Fruit fly (Drosophila melanogaster) whole organism, embryonic: ENCODE measurements around the gene CG4783.
A peak's percentile ranks its signal among the peaks of the same experiment; 100 is the strongest.

Experiments used
- Antp ChIP-seq: fragments of 200-800 bp; sonication (Bioruptor generic); optimal IDR thresholded peaks from 3 replicates; lab custom pipeline; 2016; ENCODE audit warnings: missing biosample characterization, missing genetic modification characterization
- Atf3 ChIP-seq: fragments of 200-800 bp; sonication (Bioruptor generic); optimal IDR thresholded peaks from 3 replicates; lab custom pipeline; 2016; ENCODE audit warnings: missing biosample characterization, missing genetic modification characterization
- B-H1 ChIP-seq: fragments of 200-800 bp; sonication (Bioruptor generic); IDR thresholded peaks from 3 replicates; pipeline ENCODE4 v1.3.6; 2022; ENCODE audit warnings: missing biosample characterization, missing genetic modification characterization
- Bteb2 ChIP-seq: fragments of 200-800 bp; sonication (Bioruptor generic); optimal IDR thresholded peaks from 2 replicates; lab custom pipeline; 2016; ENCODE audit warnings: missing biosample characterization, missing genetic modification characterization
- CG11247 ChIP-seq: fragments of 200-800 bp; sonication (Bioruptor generic); IDR thresholded peaks from 2 replicates; pipeline ENCODE4 v1.3.6; 2022; ENCODE audit warnings: missing biosample characterization, missing genetic modification characterization
- CG11696 ChIP-seq: fragments of 200-800 bp; sonication (Bioruptor generic); IDR thresholded peaks from 2 replicates; pipeline ENCODE4 v1.3.6; 2022; ENCODE audit warnings: missing biosample characterization, missing genetic modification characterization
- CG12391 ChIP-seq: fragments of 200-800 bp; sonication (Bioruptor generic); optimal IDR thresholded peaks from 3 replicates; lab custom pipeline; 2018; ENCODE audit warnings: missing biosample characterization, mild to moderate bottlenecking, missing genetic modification characterization, moderate library complexity
- CG13775 ChIP-seq: fragments of 200-800 bp; sonication (Bioruptor generic); optimal IDR thresholded peaks from 3 replicates; lab custom pipeline; 2017; ENCODE audit warnings: missing biosample characterization, mild to moderate bottlenecking, missing genetic modification characterization
- CG14667 ChIP-seq: fragments of 200-800 bp; sonication (Bioruptor generic); IDR thresholded peaks from 2 replicates; pipeline ENCODE4 v1.3.6; 2022; ENCODE audit warnings: missing biosample characterization, missing genetic modification characterization
- CG1602 ChIP-seq: fragments of 200-800 bp; sonication (Bioruptor generic); optimal IDR thresholded peaks from 3 replicates; lab custom pipeline; 2016; ENCODE audit warnings: missing biosample characterization, missing genetic modification characterization
- CG16815 ChIP-seq: fragments of 200-800 bp; sonication (Bioruptor generic); optimal IDR thresholded peaks from 3 replicates; lab custom pipeline; 2017; ENCODE audit warnings: missing biosample characterization, mild to moderate bottlenecking, missing genetic modification characterization
- CG17359 ChIP-seq: fragments of 200-800 bp; sonication (Bioruptor generic); optimal IDR thresholded peaks from 3 replicates; lab custom pipeline; 2018; ENCODE audit warnings: missing biosample characterization, mild to moderate bottlenecking, missing genetic modification characterization, moderate library complexity
- CG18619 ChIP-seq: fragments of 200-800 bp; sonication (Bioruptor generic); optimal IDR thresholded peaks from 3 replicates; lab custom pipeline; 2017; ENCODE audit warnings: missing biosample characterization, mild to moderate bottlenecking, missing genetic modification characterization
- CG31441 ChIP-seq: fragments of 200-800 bp; sonication (Bioruptor generic); IDR thresholded peaks from 2 replicates; pipeline ENCODE4 v1.3.6; 2022; ENCODE audit warnings: missing biosample characterization, missing genetic modification characterization
- CG32532 ChIP-seq: fragments of 200-800 bp; sonication (Bioruptor generic); IDR thresholded peaks from 2 replicates; pipeline ENCODE4 v1.3.6; 2022; ENCODE audit warnings: missing biosample characterization, missing genetic modification characterization
- CG33557 ChIP-seq: fragments of 200-800 bp; sonication (Bioruptor generic); optimal IDR thresholded peaks from 2 replicates; lab custom pipeline; 2019; ENCODE audit warnings: missing biosample characterization, mild to moderate bottlenecking, missing genetic modification characterization, moderate library complexity
- CG3407 ChIP-seq: fragments of 200-800 bp; sonication (Bioruptor generic); optimal IDR thresholded peaks from 2 replicates; lab custom pipeline; 2018; ENCODE audit warnings: missing biosample characterization, mild to moderate bottlenecking, missing genetic modification characterization
- CG3847 ChIP-seq: fragments of 200-800 bp; sonication (Bioruptor generic); IDR thresholded peaks from 2 replicates; pipeline ENCODE4 v1.3.6; 2022; ENCODE audit warnings: missing biosample characterization, missing genetic modification characterization
- CG4707 ChIP-seq: fragments of 200-800 bp; sonication (Bioruptor generic); optimal IDR thresholded peaks from 2 replicates; lab custom pipeline; 2018; ENCODE audit warnings: missing biosample characterization, mild to moderate bottlenecking, missing genetic modification characterization, moderate library complexity
- CG8388 ChIP-seq: fragments of 200-800 bp; sonication (Bioruptor generic); optimal IDR thresholded peaks from 2 replicates; lab custom pipeline; 2019; ENCODE audit warnings: missing biosample characterization, mild to moderate bottlenecking, missing genetic modification characterization, moderate library complexity
- CG9727 ChIP-seq: fragments of 200-800 bp; sonication (Bioruptor generic); optimal IDR thresholded peaks from 3 replicates; lab custom pipeline; 2017; ENCODE audit warnings: missing biosample characterization, mild to moderate bottlenecking, missing genetic modification characterization
- D ChIP-seq, 2 experiments: fragments of 200-800 bp in 1 of 2; fragments of >200 bp in 1 of 2; sonication (Bioruptor generic) in 1 of 2; optimal IDR thresholded peaks; 2 replicates in 1 of 2; 3 replicates in 1 of 2; lab custom pipeline; 2017; ENCODE audit warnings: mild to moderate bottlenecking in 1 of 2, missing biosample characterization in 1 of 2, missing genetic modification characterization in 1 of 2, missing genetic modification reagents in 1 of 2
- Dek ChIP-seq: fragments of 200-800 bp; sonication (Bioruptor generic); optimal IDR thresholded peaks from 3 replicates; lab custom pipeline; 2019; ENCODE audit warnings: missing biosample characterization, mild to moderate bottlenecking, missing genetic modification characterization, moderate library complexity
- Ets65A ChIP-seq: fragments of 200-800 bp; sonication (Bioruptor generic); peaks from one replicate; lab custom pipeline; 2016; ENCODE audit warnings: missing biosample characterization, missing genetic modification characterization
- HLH4C ChIP-seq: fragments of 200-800 bp; sonication (Bioruptor generic); IDR thresholded peaks from 3 replicates; pipeline ENCODE4 v1.3.6; 2022; ENCODE audit warnings: missing biosample characterization, missing genetic modification characterization; ENCODE audit not compliant: partially characterized antibody
- HLHmδ ChIP-seq: fragments of 200-800 bp; sonication (Bioruptor generic); optimal IDR thresholded peaks from 2 replicates; lab custom pipeline; 2018; ENCODE audit warnings: missing biosample characterization, mild to moderate bottlenecking, missing genetic modification characterization, moderate library complexity
- Hmx ChIP-seq: fragments of 200-800 bp; sonication (Bioruptor generic); optimal IDR thresholded peaks from 2 replicates; lab custom pipeline; 2016; ENCODE audit warnings: missing biosample characterization, missing genetic modification characterization
- Hr39 ChIP-seq: fragments of >200 bp; optimal IDR thresholded peaks from 2 replicates; lab custom pipeline; 2017
- Jarid2 ChIP-seq: fragments of 200-800 bp; sonication (Bioruptor generic); optimal IDR thresholded peaks from 3 replicates; lab custom pipeline; 2017; ENCODE audit warnings: mild to moderate bottlenecking, missing biosample characterization, missing genetic modification reagents, missing genetic modification characterization
- MESR4 ChIP-seq: fragments of 200-800 bp; sonication (Bioruptor generic); optimal IDR thresholded peaks from 2 replicates; lab custom pipeline; 2018; ENCODE audit warnings: missing biosample characterization, mild to moderate bottlenecking, missing genetic modification characterization, moderate library complexity
- Mes4 ChIP-seq: fragments of 200-800 bp; sonication (Bioruptor generic); optimal IDR thresholded peaks from 2 replicates; lab custom pipeline; 2016; ENCODE audit warnings: missing biosample characterization, missing genetic modification characterization
- Opbp ChIP-seq: fragments of 200-800 bp; sonication (Bioruptor generic); IDR thresholded peaks from 3 replicates; pipeline ENCODE4 v1.3.6; 2022; ENCODE audit warnings: missing biosample characterization, missing genetic modification characterization; ENCODE audit not compliant: partially characterized antibody
- Stat92E ChIP-seq, 3 experiments: fragments of >200 bp in 2 of 3; fragments of 200-800 bp in 1 of 3; sonication (Bioruptor generic) in 1 of 3; optimal IDR thresholded peaks; 2 replicates each; lab custom pipeline; 2017 to 2019; ENCODE audit warnings: missing biosample characterization in 3 of 3, missing genetic modification characterization in 3 of 3, mild to moderate bottlenecking in 1 of 3, moderate library complexity in 1 of 3
- Xbp1 ChIP-seq: fragments of 200-800 bp; sonication (Bioruptor generic); optimal IDR thresholded peaks from 3 replicates; lab custom pipeline; 2016; ENCODE audit warnings: missing biosample characterization, mild to moderate bottlenecking, missing genetic modification characterization
- crol ChIP-seq: fragments of 200-800 bp; sonication (Bioruptor generic); IDR thresholded peaks from 2 replicates; pipeline ENCODE4 v1.3.6; 2022; ENCODE audit warnings: missing biosample characterization, missing genetic modification characterization
- eyg ChIP-seq: fragments of 200-800 bp; sonication (Bioruptor generic); optimal IDR thresholded peaks from 3 replicates; lab custom pipeline; 2016; ENCODE audit warnings: missing biosample characterization, missing genetic modification characterization
- gro ChIP-seq: fragments of 200-800 bp; sonication (Bioruptor generic); optimal IDR thresholded peaks from 2 replicates; lab custom pipeline; 2016; ENCODE audit warnings: missing biosample characterization, missing genetic modification characterization
- inv ChIP-seq: fragments of 200-800 bp; sonication (Bioruptor generic); IDR thresholded peaks from 2 replicates; pipeline ENCODE4 v1.3.6; 2022; ENCODE audit warnings: missing biosample characterization, missing genetic modification characterization; ENCODE audit not compliant: partially characterized antibody
- lola ChIP-seq, 3 experiments: fragments of >200 bp in 2 of 3; fragments of 200-800 bp in 1 of 3; sonication (Bioruptor generic) in 1 of 3; optimal IDR thresholded peaks; 2 replicates each; lab custom pipeline; 2017 to 2019; ENCODE audit warnings: missing biosample characterization in 3 of 3, missing genetic modification characterization in 3 of 3, mild to moderate bottlenecking in 1 of 3, moderate library complexity in 1 of 3
- otp ChIP-seq: fragments of 200-800 bp; sonication (Bioruptor generic); IDR thresholded peaks from 3 replicates; pipeline ENCODE4, ENCODE4 v1.3.6; 2022; ENCODE audit warnings: missing biosample characterization, missing genetic modification characterization
- pb ChIP-seq: fragments of 200-800 bp; sonication (Bioruptor generic); optimal IDR thresholded peaks from 3 replicates; lab custom pipeline; 2016; ENCODE audit warnings: missing biosample characterization, missing genetic modification characterization
- peb ChIP-seq: fragments of 200-800 bp; sonication (Bioruptor generic); IDR thresholded peaks from 2 replicates; pipeline ENCODE4 v1.3.6; 2022; ENCODE audit warnings: missing biosample characterization, missing genetic modification characterization
- row ChIP-seq: fragments of 200-800 bp; sonication (Bioruptor generic); IDR thresholded peaks from 3 replicates; pipeline ENCODE4 v1.3.6; 2022; ENCODE audit warnings: missing biosample characterization, missing genetic modification characterization
- sisA ChIP-seq: fragments of 200-800 bp; sonication (Bioruptor generic); IDR thresholded peaks from 2 replicates; pipeline ENCODE4 v1.3.6; 2022; ENCODE audit warnings: missing biosample characterization, missing genetic modification characterization
- vvl ChIP-seq: fragments of 200-800 bp; sonication (Bioruptor generic); IDR thresholded peaks from 2 replicates; pipeline ENCODE4 v1.3.6; 2022; ENCODE audit warnings: missing biosample characterization, missing genetic modification characterization
- z ChIP-seq: fragments of 200-800 bp; sonication (Bioruptor generic); IDR thresholded peaks from 3 replicates; pipeline ENCODE4 v1.3.6; 2022; ENCODE audit warnings: missing biosample characterization, missing genetic modification characterization

CG4783 gene

dm6 chr3R:19930913-19931706, 17.1 kb upstream of the CG4783 start (continued):
- no peak for TF ChIP-seq B-H1 (GFP tag; lab: Robert Waterston, UW)
- TF ChIP-seq HLHmδ = no peak
- TF ChIP-seq CG3847 (GFP tag; lab: Robert Waterston, UW) = no peak
- TF ChIP-seq Ets65A (GFP tag; lab: Kevin White, UChicago) = no peak
- no peak for TF ChIP-seq gro (GFP tag; lab: Kevin White, UChicago)
- no peak for TF ChIP-seq CG4707 (GFP tag; lab: Kevin White, UChicago)
- no peak for TF ChIP-seq Xbp1
- peak; percentile 78 for TF ChIP-seq D (optimal IDR thresholded peaks at IDR 0.05; lab: Kevin White, UChicago)
- peak; percentile 8 for TF ChIP-seq D (GFP tag; optimal IDR thresholded peaks at IDR 0.05; lab: Kevin White, UChicago)
- no peak for TF ChIP-seq eyg

DNA sequence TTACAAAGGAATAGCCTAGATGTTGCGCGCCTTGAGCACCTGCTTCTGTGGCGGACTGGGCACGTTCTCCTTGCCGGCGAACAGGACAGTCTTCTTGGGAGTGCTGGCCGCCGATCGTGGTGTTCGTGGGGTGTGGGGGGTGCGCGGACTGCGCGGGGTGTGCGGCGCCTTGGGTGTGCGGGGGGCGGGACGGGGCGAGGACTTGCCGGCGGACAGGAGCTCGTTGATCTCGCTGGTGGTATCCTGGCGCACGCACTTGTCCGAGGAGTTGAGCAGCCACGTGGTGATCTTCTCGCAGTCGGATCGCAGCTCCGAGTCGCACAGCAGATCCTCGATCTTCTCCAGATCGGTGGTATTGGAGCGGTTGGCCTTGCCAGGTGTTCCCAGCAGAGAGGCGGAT, 16.1 kb upstream of the CG4783 start:
- no peak for TF ChIP-seq sisA (GFP tag; lab: Robert Waterston, UW)
- no peak for TF ChIP-seq CG11247 (GFP tag; lab: Robert Waterston, UW)
- TF ChIP-seq CG17359 = no peak
- TF ChIP-seq CG8388 (GFP tag; lab: Kevin White, UChicago) = no peak
- no peak for TF ChIP-seq Hmx
- no peak for TF ChIP-seq CG3847 (GFP tag; lab: Robert Waterston, UW)
- TF ChIP-seq CG3407 (GFP tag; lab: Kevin White, UChicago) = no peak
- TF ChIP-seq vvl = no peak
- TF ChIP-seq z = no peak
- TF ChIP-seq inv (GFP tag; lab: Robert Waterston, UW) = no peak
- no peak for TF ChIP-seq CG32532 (GFP tag; lab: Robert Waterston, UW)
- no peak for TF ChIP-seq Antp (GFP tag; lab: Kevin White, UChicago)
- TF ChIP-seq otp (GFP tag; lab: Robert Waterston, UW) = no peak
- no peak for TF ChIP-seq Mes4 (GFP tag; lab: Kevin White, UChicago)
- TF ChIP-seq crol (GFP tag; lab: Robert Waterston, UW) = peak; percentile 23; the same call in 1 of the 2 replicates
- TF ChIP-seq CG9727 (GFP tag; lab: Kevin White, UChicago) = no peak
- peak; percentile 39 for TF ChIP-seq Hr39 (lab: Kevin White, UChicago)
- TF ChIP-seq Bteb2 (GFP tag; lab: Kevin White, UChicago) = no peak
- no peak for TF ChIP-seq CG14667 (GFP tag; lab: Robert Waterston, UW)
- TF ChIP-seq peb = no peak
- 0 out of 3 replicates have a peak, but pooled peaks have one; percentile 27 for TF ChIP-seq HLH4C
- TF ChIP-seq Dek (tag; lab: Kevin White, UChicago) = no peak
- TF ChIP-seq pb (GFP tag; lab: Kevin White, UChicago) = no peak
- no peak for TF ChIP-seq MESR4
- no peak for TF ChIP-seq CG11696 (GFP tag; lab: Robert Waterston, UW)
- no peak for TF ChIP-seq CG1602 (GFP tag; lab: Kevin White, UChicago)
- TF ChIP-seq Atf3 = no peak

dm6 chr3R:19934840-19935776, 13.1 kb upstream of the CG4783 start, which contains the start of gene mira:
Gene mira, minus strand, starts transcription at chr3R:19935120.
- TF ChIP-seq row (GFP tag; lab: Robert Waterston, UW) (peak; percentile 31; the same call in 1 of the 3 replicates), CG31441 (0 out of 2 replicates have a peak, but pooled peaks have one; percentile 28), lola (GFP tag; optimal IDR thresholded peaks at IDR 0.05; lab: Kevin White, UChicago) (peak in 1 of 3 experiments; percentile 78), Opbp (GFP tag; lab: Robert Waterston, UW) (peak; percentile 12; the same call in 1 of the 3 replicates), CG12391 (peak; percentile 26), CG16815 (GFP tag; lab: Kevin White, UChicago) (peak; percentile 38), CG33557 (GFP tag; lab: Kevin White, UChicago) (peak; percentile 41), CG18619 (no peak), Jarid2 (GFP tag; lab: Kevin White, UChicago) (peak; percentile 10), Stat92E (GFP tag; optimal IDR thresholded peaks at IDR 0.05; lab: Kevin White, UChicago) (no peak), CG13775 (peak; percentile 27)
